Fruit fly (Drosophila melanogaster) whole organism, pupa: ENCODE measurements around the gene Osbp.

Experiments used
- CG10348 ChIP-seq: fragments of 200-800 bp; sonication (Bioruptor generic); IDR thresholded peaks from 2 replicates; pipeline ENCODE4 v1.3.6; 2022; ENCODE audit warnings: missing biosample characterization, missing genetic modification characterization
- CG14655 ChIP-seq: fragments of 200-800 bp; sonication (Bioruptor generic); optimal IDR thresholded peaks from 3 replicates; lab custom pipeline; 2017; ENCODE audit warnings: mild to moderate bottlenecking, missing biosample characterization, missing genetic modification reagents, missing genetic modification characterization
- CG15710 ChIP-seq: fragments of 200-800 bp; sonication (Bioruptor generic); optimal IDR thresholded peaks from 2 replicates; lab custom pipeline; 2018; ENCODE audit warnings: missing biosample characterization, mild to moderate bottlenecking, missing genetic modification characterization, moderate library complexity
- CG34367 ChIP-seq: fragments of 200-800 bp; sonication (Bioruptor generic); optimal IDR thresholded peaks from 2 replicates; lab custom pipeline; 2018; ENCODE audit warnings: missing biosample characterization, mild to moderate bottlenecking, missing genetic modification characterization
- CG4496 ChIP-seq: fragments of 200-800 bp; sonication (Bioruptor generic); IDR thresholded peaks from 3 replicates; pipeline ENCODE4 v1.3.6; 2022; ENCODE audit warnings: missing biosample characterization, missing genetic modification characterization
- CG8159 ChIP-seq: fragments of 200-800 bp; sonication (Bioruptor generic); optimal IDR thresholded peaks from 3 replicates; lab custom pipeline; 2018; ENCODE audit warnings: missing biosample characterization, mild to moderate bottlenecking, missing genetic modification characterization, moderate library complexity
- D1 ChIP-seq: fragments of 200-800 bp; sonication (Bioruptor generic); optimal IDR thresholded peaks from 2 replicates; lab custom pipeline; 2018; ENCODE audit warnings: missing biosample characterization, mild to moderate bottlenecking, missing genetic modification characterization, moderate library complexity
- EcR ChIP-seq: fragments of 200-800 bp; sonication (Bioruptor generic); optimal IDR thresholded peaks from 3 replicates; lab custom pipeline; 2019; ENCODE audit warnings: missing biosample characterization, missing genetic modification characterization, mild to moderate bottlenecking, moderate library complexity, missing genetic modification reagents
- Ets98B ChIP-seq: fragments of 200-800 bp; sonication (Bioruptor generic); IDR thresholded peaks from 2 replicates; pipeline ENCODE4 v1.3.6; 2022; ENCODE audit warnings: missing biosample characterization, missing genetic modification characterization
- Pif1B ChIP-seq: fragments of 200-800 bp; sonication (Bioruptor generic); optimal IDR thresholded peaks from 3 replicates; lab custom pipeline; 2016; ENCODE audit warnings: missing biosample characterization, missing genetic modification characterization
- fd96Ca ChIP-seq: fragments of 200-800 bp; sonication (Bioruptor generic); IDR thresholded peaks from 3 replicates; pipeline ENCODE4 v1.3.6; 2022; ENCODE audit warnings: missing biosample characterization, missing genetic modification characterization
- gl ChIP-seq: fragments of 200-800 bp; sonication (Bioruptor generic); optimal IDR thresholded peaks from 2 replicates; lab custom pipeline; 2018; ENCODE audit warnings: missing biosample characterization, mild to moderate bottlenecking, missing genetic modification characterization
- rn ChIP-seq: fragments of 200-800 bp; sonication (Bioruptor generic); IDR thresholded peaks from 2 replicates; pipeline ENCODE4 v1.3.6; 2022; ENCODE audit warnings: missing biosample characterization, missing genetic modification characterization

DNA sequence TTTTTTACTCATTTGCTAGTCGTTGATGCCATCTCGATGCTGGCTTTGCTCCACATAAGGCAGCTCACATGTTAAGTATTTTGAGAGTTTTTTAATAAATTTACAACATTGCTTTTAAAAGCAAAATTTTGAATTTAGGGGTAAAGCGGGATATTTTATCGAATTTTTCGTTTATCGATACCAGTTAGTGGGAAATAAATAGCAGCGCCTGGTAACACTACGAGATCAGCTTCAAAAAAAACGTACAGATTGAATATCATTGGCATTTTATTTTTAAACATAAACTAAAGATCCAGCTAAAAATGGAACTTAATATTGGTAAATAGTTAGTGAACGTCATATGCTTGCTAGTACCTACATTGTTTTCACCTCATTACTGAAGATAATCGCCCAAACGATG, 15.8 kb downstream of the Osbp start, which contains the start of gene Mink:
- TF ChIP-seq EcR (no peak), CG34367 (tag; lab: Kevin White, UChicago) (no peak), CG15710 (no peak), CG8159 (no peak), CG4496 (GFP tag; lab: Robert Waterston, UW) (no peak), rn (GFP tag; lab: Robert Waterston, UW) (no peak), D1 (no peak), gl (tag; lab: Kevin White, UChicago) (no peak), CG10348 (GFP tag; lab: Robert Waterston, UW) (no peak), fd96Ca (GFP tag; lab: Robert Waterston, UW) (no peak), CG14655 (GFP tag; lab: Kevin White, UChicago) (no peak), Ets98B (no peak), Pif1B (GFP tag; lab: Kevin White, UChicago) (no peak)
